Fruit fly (Drosophila melanogaster) whole organism, wandering third instar larva: ENCODE results near the gene Gad1.

Experiments used
- Dfd ChIP-seq: fragments of >200 bp; optimal IDR thresholded peaks from 2 replicates; lab custom pipeline; 2017; ENCODE audit warnings: missing biosample characterization, missing genetic modification characterization
- Hr83 ChIP-seq: fragments of 200-300 bp; sonication (Bioruptor generic); optimal IDR thresholded peaks from 2 replicates; lab custom pipeline; 2016; ENCODE audit warnings: missing biosample characterization, mild to moderate bottlenecking, missing genetic modification characterization, moderate library complexity; ENCODE audit not compliant: poor library complexity, severe bottlenecking
- Myc ChIP-seq: fragments of >200 bp; optimal IDR thresholded peaks from 2 replicates; lab custom pipeline; 2017
- Sp1 ChIP-seq: fragments of 200-800 bp; sonication (Bioruptor generic); optimal IDR thresholded peaks from 3 replicates; lab custom pipeline; 2019; ENCODE audit warnings: missing biosample characterization, mild to moderate bottlenecking, missing genetic modification characterization, moderate library complexity
- br ChIP-seq: fragments of 200-800 bp; sonication (Bioruptor generic); optimal IDR thresholded peaks from 2 replicates; lab custom pipeline; 2016; ENCODE audit warnings: missing biosample characterization, missing genetic modification characterization
- dmrt93B ChIP-seq: fragments of 200-800 bp; sonication (Bioruptor generic); optimal IDR thresholded peaks from 2 replicates; lab custom pipeline; 2018; ENCODE audit warnings: missing biosample characterization, mild to moderate bottlenecking, missing genetic modification characterization
- dsf ChIP-seq: sonication (Bioruptor generic); optimal IDR thresholded peaks from 2 replicates; lab custom pipeline; 2016; ENCODE audit warnings: missing biosample characterization, missing genetic modification characterization, borderline replicate concordance
- fru ChIP-seq: fragments of 200-800 bp; sonication (Bioruptor generic); optimal IDR thresholded peaks from 3 replicates; lab custom pipeline; 2016; ENCODE audit warnings: missing biosample characterization, mild to moderate bottlenecking, missing genetic modification characterization
- h ChIP-seq: fragments of 200-800 bp; sonication (Bioruptor generic); optimal IDR thresholded peaks from 3 replicates; lab custom pipeline; 2016; ENCODE audit warnings: missing biosample characterization, mild to moderate bottlenecking, missing genetic modification characterization
- pan ChIP-seq: fragments of >200 bp; optimal IDR thresholded peaks from 2 replicates; lab custom pipeline; 2017
- usp ChIP-seq: fragments of >200 bp; optimal IDR thresholded peaks from 2 replicates; lab custom pipeline; 2017; ENCODE audit warnings: missing biosample characterization, missing genetic modification characterization

- TF ChIP-seq h (GFP tag; lab: Kevin White, UChicago) (no peak), Myc (no peak), Hr83 (no peak), usp (GFP tag; lab: Kevin White, UChicago) (no peak), Sp1 (GFP tag; lab: Kevin White, UChicago) (no peak), dmrt93B (GFP tag; lab: Kevin White, UChicago) (no peak), pan (lab: Kevin White, UChicago) (no peak), Dfd (GFP tag; lab: Kevin White, UChicago) (no peak), dsf (GFP tag; lab: Kevin White, UChicago) (no peak), fru (GFP tag; lab: Kevin White, UChicago) (no peak), br (GFP tag; lab: Kevin White, UChicago) (no peak)
Observed at dm6 chr3L:4113998-4114397, 25.5 kb upstream of the Gad1 start.
